Fruit fly (Drosophila melanogaster) whole organism, adult: ENCODE data around the gene CG3526.

Experiments
- CG11617 ChIP-seq: fragments of 200-800 bp; sonication (Bioruptor generic); optimal IDR thresholded peaks from 2 replicates; lab custom pipeline; 2017; ENCODE audit warnings: mild to moderate bottlenecking, missing biosample characterization, missing genetic modification reagents, missing genetic modification characterization
- CG12768 ChIP-seq: fragments of 200-800 bp; sonication (Bioruptor generic); optimal IDR thresholded peaks from 2 replicates; lab custom pipeline; 2017; ENCODE audit warnings: missing biosample characterization, missing genetic modification characterization, mild to moderate bottlenecking, moderate library complexity, missing genetic modification reagents
- CG14711 ChIP-seq: fragments of 200-800 bp; sonication (Bioruptor generic); optimal IDR thresholded peaks from 2 replicates; lab custom pipeline; 2018; ENCODE audit warnings: missing biosample characterization, mild to moderate bottlenecking, missing genetic modification characterization, moderate library complexity
- CG1620 ChIP-seq: fragments of 200-800 bp; sonication (Bioruptor generic); optimal IDR thresholded peaks from 2 replicates; lab custom pipeline; 2016; ENCODE audit warnings: missing biosample characterization, missing genetic modification characterization
- CG33017 ChIP-seq: fragments of 200-800 bp; sonication (Bioruptor generic); optimal IDR thresholded peaks from 2 replicates; lab custom pipeline; 2018; ENCODE audit warnings: missing biosample characterization, mild to moderate bottlenecking, missing genetic modification characterization, moderate library complexity
- CG5204 ChIP-seq: fragments of 200-800 bp; sonication (Bioruptor generic); optimal IDR thresholded peaks from 2 replicates; lab custom pipeline; 2016; ENCODE audit warnings: missing biosample characterization, missing genetic modification characterization
- CG7045 ChIP-seq: fragments of 200-800 bp; sonication (Bioruptor generic); optimal IDR thresholded peaks from 2 replicates; lab custom pipeline; 2017; ENCODE audit warnings: missing biosample characterization, mild to moderate bottlenecking, missing genetic modification characterization
- CG7101 ChIP-seq: fragments of 200-800 bp; sonication (Bioruptor generic); optimal IDR thresholded peaks from 2 replicates; lab custom pipeline; 2018; ENCODE audit warnings: missing biosample characterization, mild to moderate bottlenecking, missing genetic modification characterization, moderate library complexity
- Clk ChIP-seq: fragments of 200-800 bp; sonication (Bioruptor generic); optimal IDR thresholded peaks from 2 replicates; lab custom pipeline; 2017; ENCODE audit warnings: missing biosample characterization, missing genetic modification characterization
- Crg-1 ChIP-seq: fragments of 200-800 bp; sonication (Bioruptor generic); optimal IDR thresholded peaks from 2 replicates; lab custom pipeline; 2016; ENCODE audit warnings: missing biosample characterization, missing genetic modification characterization
- Hr96 ChIP-seq: fragments of 200-800 bp; sonication (Bioruptor generic); optimal IDR thresholded peaks from 2 replicates; lab custom pipeline; 2016; ENCODE audit warnings: missing biosample characterization, missing genetic modification characterization
- Mnt ChIP-seq: fragments of 200-800 bp; sonication (Bioruptor generic); optimal IDR thresholded peaks from 2 replicates; lab custom pipeline; 2016; ENCODE audit warnings: missing biosample characterization, mild to moderate bottlenecking, missing genetic modification characterization
- bab1 ChIP-seq: fragments of 200-800 bp; sonication (Bioruptor generic); optimal IDR thresholded peaks from 3 replicates; lab custom pipeline; 2019; ENCODE audit warnings: missing biosample characterization, mild to moderate bottlenecking, missing genetic modification characterization, moderate library complexity
- cic ChIP-seq: fragments of 200-800 bp; sonication (Bioruptor generic); optimal IDR thresholded peaks from 2 replicates; lab custom pipeline; 2017; ENCODE audit warnings: missing biosample characterization, mild to moderate bottlenecking, missing genetic modification characterization, moderate library complexity
- cnc ChIP-seq, 2 experiments: fragments of >200 bp; optimal IDR thresholded peaks; 2 replicates each; lab custom pipeline; 2017
- kay ChIP-seq: fragments of 200-800 bp; sonication (Bioruptor generic); peaks from one replicate; lab custom pipeline; 2016; ENCODE audit warnings: missing biosample characterization, missing genetic modification characterization, borderline replicate concordance
- ovo ChIP-seq: fragments of 200-800 bp; sonication (Bioruptor generic); optimal IDR thresholded peaks from 2 replicates; lab custom pipeline; 2016; ENCODE audit warnings: missing biosample characterization, missing genetic modification characterization
- pad ChIP-seq: fragments of 200-800 bp; sonication (Bioruptor generic); optimal IDR thresholded peaks from 3 replicates; lab custom pipeline; 2017; ENCODE audit warnings: missing biosample characterization, missing genetic modification characterization, mild to moderate bottlenecking, moderate library complexity, missing genetic modification reagents
- tj ChIP-seq: fragments of 200-800 bp; sonication (Bioruptor generic); optimal IDR thresholded peaks from 3 replicates; lab custom pipeline; 2017; ENCODE audit warnings: missing biosample characterization, mild to moderate bottlenecking, missing genetic modification characterization, moderate library complexity
- toe ChIP-seq: fragments of 200-800 bp; sonication (Bioruptor generic); optimal IDR thresholded peaks from 2 replicates; lab custom pipeline; 2016; ENCODE audit warnings: missing biosample characterization, missing genetic modification characterization

Gene CG3526

dm6 chrX:2934827-2935226 lies 44.3 kb downstream of the CG3526 start, which contains the start of gene CG3592:
Gene CG3592, plus strand, starts transcription at chrX:2935127.
- no peak for TF ChIP-seq CG11617 (GFP tag; lab: Kevin White, UChicago)

dm6 chrX:2936727-2937126 lies 46.2 kb downstream of the CG3526 start, which contains the start of gene CG3598:
Gene CG3598, plus strand, starts transcription at chrX:2937027.
- no peak for TF ChIP-seq pad
- no peak for TF ChIP-seq kay
- no peak for TF ChIP-seq cic (GFP tag; lab: Kevin White, UChicago)
- no peak for TF ChIP-seq CG7045 (GFP tag; lab: Kevin White, UChicago)
- no peak for TF ChIP-seq Mnt
- no peak for TF ChIP-seq bab1
- no peak for TF ChIP-seq CG33017 (tag; lab: Kevin White, UChicago)
- TF ChIP-seq toe (GFP tag; lab: Kevin White, UChicago) = no peak
- TF ChIP-seq CG11617 (GFP tag; lab: Kevin White, UChicago) = no peak
- no peak for TF ChIP-seq Hr96 (GFP tag; lab: Kevin White, UChicago)
- TF ChIP-seq Crg-1 (GFP tag; lab: Kevin White, UChicago) = no peak
- TF ChIP-seq CG5204 (GFP tag; lab: Kevin White, UChicago) = no peak
- TF ChIP-seq cnc (optimal IDR thresholded peaks at IDR 0.05; lab: Kevin White, UChicago) = no peak
- TF ChIP-seq CG1620 (GFP tag; lab: Kevin White, UChicago) = no peak
- no peak for TF ChIP-seq CG14711 (tag; lab: Kevin White, UChicago)
- TF ChIP-seq tj (GFP tag; lab: Kevin White, UChicago) = no peak

- TF ChIP-seq pad = no peak
- no peak for TF ChIP-seq CG11617 (GFP tag; lab: Kevin White, UChicago)
- no peak for TF ChIP-seq CG7045 (GFP tag; lab: Kevin White, UChicago)
- TF ChIP-seq kay = no peak
- TF ChIP-seq Mnt = no peak
- no peak for TF ChIP-seq cic (GFP tag; lab: Kevin White, UChicago)
- TF ChIP-seq toe (GFP tag; lab: Kevin White, UChicago) = no peak
These were observed 48.0 kb downstream of the CG3526 start, which contains the start of gene CG14420 for dm6 chrX:2938556-2938955. Gene CG14420, plus strand, starts transcription at chrX:2938856.

dm6 chrX:2941108-2941507 lies 50.5 kb downstream of the CG3526 start, which contains the start of gene CG14421:
Gene CG14421, plus strand, starts transcription at chrX:2941408.
- TF ChIP-seq cic (GFP tag; lab: Kevin White, UChicago) (no peak), CG33017 (tag; lab: Kevin White, UChicago) (no peak), Hr96 (GFP tag; lab: Kevin White, UChicago) (no peak), pad (no peak), CG11617 (GFP tag; lab: Kevin White, UChicago) (no peak), cnc (optimal IDR thresholded peaks at IDR 0.05; lab: Kevin White, UChicago) (no peak), tj (GFP tag; lab: Kevin White, UChicago) (no peak), CG7045 (GFP tag; lab: Kevin White, UChicago) (no peak), CG12768 (GFP tag; lab: Kevin White, UChicago) (no peak), CG1620 (GFP tag; lab: Kevin White, UChicago) (no peak), toe (GFP tag; lab: Kevin White, UChicago) (no peak), ovo (GFP tag; lab: Kevin White, UChicago) (no peak), CG7101 (tag; lab: Kevin White, UChicago) (no peak), Mnt (no peak), kay (no peak), CG14711 (tag; lab: Kevin White, UChicago) (no peak), Clk (GFP tag; lab: Kevin White, UChicago) (no peak), bab1 (no peak), CG5204 (GFP tag; lab: Kevin White, UChicago) (no peak)

dm6 chrX:2943086-2943485 lies 52.5 kb downstream of the CG3526 start, which contains the start of gene CG14422:
Gene CG14422, plus strand, starts transcription at chrX:2943386.
- TF ChIP-seq CG14711 (tag; lab: Kevin White, UChicago) = no peak
- TF ChIP-seq CG5204 (GFP tag; lab: Kevin White, UChicago) = no peak
- TF ChIP-seq ovo (GFP tag; lab: Kevin White, UChicago) = no peak
- TF ChIP-seq toe (GFP tag; lab: Kevin White, UChicago) = no peak
- TF ChIP-seq Clk (GFP tag; lab: Kevin White, UChicago) = no peak
- TF ChIP-seq CG7045 (GFP tag; lab: Kevin White, UChicago) = no peak
- no peak for TF ChIP-seq cic (GFP tag; lab: Kevin White, UChicago)
- TF ChIP-seq CG12768 (GFP tag; lab: Kevin White, UChicago) = no peak
- TF ChIP-seq Hr96 (GFP tag; lab: Kevin White, UChicago) = no peak
- TF ChIP-seq pad = no peak
- no peak for TF ChIP-seq Mnt
- TF ChIP-seq kay = no peak
- no peak for TF ChIP-seq Crg-1 (GFP tag; lab: Kevin White, UChicago)
- no peak for TF ChIP-seq CG1620 (GFP tag; lab: Kevin White, UChicago)
- no peak for TF ChIP-seq cnc (optimal IDR thresholded peaks at IDR 0.05; lab: Kevin White, UChicago)
- TF ChIP-seq bab1 = no peak
- no peak for TF ChIP-seq CG33017 (tag; lab: Kevin White, UChicago)
